Fruit fly (Drosophila melanogaster) whole organism, wandering third instar larva: ENCODE results near the gene CG5217.

Source experiments
- Abd-B ChIP-seq: fragments of >200 bp; optimal IDR thresholded peaks from 2 replicates; lab custom pipeline; 2017; ENCODE audit warnings: missing biosample characterization, missing genetic modification characterization
- CG32264 ChIP-seq: fragments of 200-800 bp; sonication (Bioruptor generic); optimal IDR thresholded peaks from 2 replicates; lab custom pipeline; 2016; ENCODE audit warnings: missing biosample characterization, missing genetic modification characterization
- CG9705 ChIP-seq: fragments of 200-800 bp; sonication (Bioruptor generic); optimal IDR thresholded peaks from 2 replicates; lab custom pipeline; 2018; ENCODE audit warnings: missing biosample characterization, mild to moderate bottlenecking, missing genetic modification characterization
- CrebA ChIP-seq: fragments of 200-800 bp; sonication (Bioruptor generic); optimal IDR thresholded peaks from 2 replicates; lab custom pipeline; 2016; ENCODE audit warnings: missing biosample characterization, mild to moderate bottlenecking, missing genetic modification characterization, borderline replicate concordance
- Dfd ChIP-seq: fragments of >200 bp; optimal IDR thresholded peaks from 2 replicates; lab custom pipeline; 2017; ENCODE audit warnings: missing biosample characterization, missing genetic modification characterization
- Dif ChIP-seq: fragments of 200-275, 200-300 bp; sonication (Bioruptor generic); optimal IDR thresholded peaks from 2 replicates; lab custom pipeline; 2018; ENCODE audit warnings: missing biosample characterization, missing genetic modification characterization; ENCODE audit not compliant: partially characterized antibody
- GATAd ChIP-seq: sonication (Bioruptor generic); optimal IDR thresholded peaks from 2 replicates; lab custom pipeline; 2016; ENCODE audit warnings: missing biosample characterization, missing genetic modification characterization
- HLH106 ChIP-seq: fragments of 200-800 bp; optimal IDR thresholded peaks from 3 replicates; lab custom pipeline; 2019; ENCODE audit warnings: missing biosample characterization, mild to moderate bottlenecking, missing genetic modification characterization, moderate library complexity
- Hnf4 ChIP-seq: fragments of 200-800 bp; sonication (Bioruptor generic); optimal IDR thresholded peaks from 2 replicates; lab custom pipeline; 2016; ENCODE audit warnings: missing biosample characterization, mild to moderate bottlenecking, missing genetic modification characterization
- Hr78 ChIP-seq: fragments of >200 bp; optimal IDR thresholded peaks from 2 replicates; lab custom pipeline; 2017; ENCODE audit warnings: missing biosample characterization, missing genetic modification characterization
- Hr83 ChIP-seq: fragments of 200-300 bp; sonication (Bioruptor generic); optimal IDR thresholded peaks from 2 replicates; lab custom pipeline; 2016; ENCODE audit warnings: missing biosample characterization, mild to moderate bottlenecking, missing genetic modification characterization, moderate library complexity; ENCODE audit not compliant: poor library complexity, severe bottlenecking
- Jra ChIP-seq: sonication (Bioruptor generic); optimal IDR thresholded peaks from 2 replicates; lab custom pipeline; 2016; ENCODE audit warnings: missing biosample characterization, missing genetic modification characterization
- Mio ChIP-seq: sonication (Bioruptor generic); optimal IDR thresholded peaks from 2 replicates; lab custom pipeline; 2016; ENCODE audit warnings: missing biosample characterization, missing genetic modification characterization
- Myc ChIP-seq: fragments of >200 bp; optimal IDR thresholded peaks from 2 replicates; lab custom pipeline; 2017
- N ChIP-seq: fragments of >200 bp; optimal IDR thresholded peaks from 2 replicates; lab custom pipeline; 2018; ENCODE audit warnings: missing biosample characterization, missing external identifiers, missing genetic modification characterization
- OdsH ChIP-seq: fragments of 200-800 bp; sonication (Bioruptor generic); optimal IDR thresholded peaks from 2 replicates; lab custom pipeline; 2016; ENCODE audit warnings: missing biosample characterization, mild to moderate bottlenecking, missing genetic modification characterization
- Rel ChIP-seq, 2 experiments: fragments of 200-800 bp; sonication (Bioruptor generic) in 1 of 2; optimal IDR thresholded peaks; 2 replicates in 1 of 2; 3 replicates in 1 of 2; lab custom pipeline; 2016 to 2019; ENCODE audit warnings: mild to moderate bottlenecking in 2 of 2, missing biosample characterization in 2 of 2, missing genetic modification characterization in 2 of 2, moderate library complexity in 1 of 2
- Sp1 ChIP-seq: fragments of 200-800 bp; sonication (Bioruptor generic); optimal IDR thresholded peaks from 3 replicates; lab custom pipeline; 2019; ENCODE audit warnings: missing biosample characterization, mild to moderate bottlenecking, missing genetic modification characterization, moderate library complexity
- Vsx2 ChIP-seq: fragments of 200-300, 225-300 bp; sonication (Bioruptor generic); optimal IDR thresholded peaks from 2 replicates; lab custom pipeline; 2018; ENCODE audit warnings: missing biosample characterization, missing genetic modification characterization; ENCODE audit not compliant: partially characterized antibody
- br ChIP-seq: fragments of 200-800 bp; sonication (Bioruptor generic); optimal IDR thresholded peaks from 2 replicates; lab custom pipeline; 2016; ENCODE audit warnings: missing biosample characterization, missing genetic modification characterization
- brk ChIP-seq: fragments of 200-800 bp; sonication (Bioruptor generic); optimal IDR thresholded peaks from 2 replicates; lab custom pipeline; 2016; ENCODE audit warnings: missing biosample characterization, mild to moderate bottlenecking, missing genetic modification characterization
- dl ChIP-seq, 2 experiments: fragments of 175-275, 200-275 bp in 1 of 2; fragments of 200-275 bp in 1 of 2; sonication (Bioruptor generic); optimal IDR thresholded peaks; lab custom pipeline; 2018; ENCODE audit warnings: mild to moderate bottlenecking in 2 of 2, missing biosample characterization in 2 of 2, missing genetic modification characterization in 2 of 2, moderate library complexity in 2 of 2; ENCODE audit not compliant: partially characterized antibody in 2 of 2, insufficient read depth in 1 of 2
- dmrt93B ChIP-seq: fragments of 200-800 bp; sonication (Bioruptor generic); optimal IDR thresholded peaks from 2 replicates; lab custom pipeline; 2018; ENCODE audit warnings: missing biosample characterization, mild to moderate bottlenecking, missing genetic modification characterization
- dsf ChIP-seq: sonication (Bioruptor generic); optimal IDR thresholded peaks from 2 replicates; lab custom pipeline; 2016; ENCODE audit warnings: missing biosample characterization, missing genetic modification characterization, borderline replicate concordance
- ey ChIP-seq: fragments of 200-800 bp; sonication (Bioruptor generic); optimal IDR thresholded peaks from 2 replicates; lab custom pipeline; 2016; ENCODE audit warnings: missing biosample characterization, missing genetic modification characterization
- foxo ChIP-seq, 2 experiments: fragments of 200-800 bp; sonication (Bioruptor generic); optimal IDR thresholded peaks; 2 replicates in 1 of 2; 3 replicates in 1 of 2; lab custom pipeline; 2016 to 2017; ENCODE audit warnings: missing biosample characterization in 2 of 2, missing genetic modification characterization in 2 of 2
- fru ChIP-seq: fragments of 200-800 bp; sonication (Bioruptor generic); optimal IDR thresholded peaks from 3 replicates; lab custom pipeline; 2016; ENCODE audit warnings: missing biosample characterization, mild to moderate bottlenecking, missing genetic modification characterization
- h ChIP-seq: fragments of 200-800 bp; sonication (Bioruptor generic); optimal IDR thresholded peaks from 3 replicates; lab custom pipeline; 2016; ENCODE audit warnings: missing biosample characterization, mild to moderate bottlenecking, missing genetic modification characterization
- jim ChIP-seq: fragments of 175-275, 200-325 bp; sonication (Bioruptor generic); optimal IDR thresholded peaks from 2 replicates; lab custom pipeline; 2016; ENCODE audit warnings: missing biosample characterization, mild to moderate bottlenecking, missing genetic modification characterization
- lola ChIP-seq: fragments of >200 bp; optimal IDR thresholded peaks from 2 replicates; lab custom pipeline; 2017; ENCODE audit warnings: missing biosample characterization, missing genetic modification characterization
- pan ChIP-seq: fragments of >200 bp; optimal IDR thresholded peaks from 2 replicates; lab custom pipeline; 2017
- psq ChIP-seq: fragments of 200-800 bp; sonication (Bioruptor generic); optimal IDR thresholded peaks from 3 replicates; lab custom pipeline; 2017; ENCODE audit warnings: missing biosample characterization, mild to moderate bottlenecking, missing genetic modification characterization, moderate library complexity
- rgr ChIP-seq: fragments of 200-800 bp; sonication (Bioruptor generic); optimal IDR thresholded peaks from 3 replicates; lab custom pipeline; 2016; ENCODE audit warnings: missing biosample characterization, mild to moderate bottlenecking, missing genetic modification characterization
- sage ChIP-seq: fragments of 200-800 bp; sonication (Bioruptor generic); optimal IDR thresholded peaks from 2 replicates; lab custom pipeline; 2016; ENCODE audit warnings: missing biosample characterization, mild to moderate bottlenecking, missing genetic modification characterization
- sv ChIP-seq: fragments of 200-800 bp; sonication (Bioruptor generic); optimal IDR thresholded peaks from 3 replicates; lab custom pipeline; 2016; ENCODE audit warnings: missing biosample characterization, missing genetic modification characterization
- tai ChIP-seq: sonication (Bioruptor generic); optimal IDR thresholded peaks from 2 replicates; lab custom pipeline; 2016; ENCODE audit warnings: missing biosample characterization, missing genetic modification characterization
- usp ChIP-seq: fragments of >200 bp; optimal IDR thresholded peaks from 2 replicates; lab custom pipeline; 2017; ENCODE audit warnings: missing biosample characterization, missing genetic modification characterization
- woc ChIP-seq: sonication (Bioruptor generic); optimal IDR thresholded peaks from 2 replicates; lab custom pipeline; 2016; ENCODE audit warnings: missing biosample characterization, mild to moderate bottlenecking, missing genetic modification characterization

The CG5217 gene

dm6 chr3R:19286488-19286887, 38.6 kb upstream of the CG5217 start:
- peak; percentile 86 for TF ChIP-seq psq
- TF ChIP-seq Abd-B (GFP tag; lab: Kevin White, UChicago): no peak
- TF ChIP-seq HLH106 (tag; lab: Kevin White, UChicago): peak; percentile 89
- TF ChIP-seq pan (lab: Kevin White, UChicago): no peak
- TF ChIP-seq OdsH (GFP tag; lab: Kevin White, UChicago): peak; percentile 94
- TF ChIP-seq Myc (lab: Kevin White, UChicago): no peak
- TF ChIP-seq Hnf4: peak; percentile 76
- TF ChIP-seq foxo (GFP tag; optimal IDR thresholded peaks at IDR 0.05; lab: Kevin White, UChicago): peak; percentile 31 to 93
- no peak for TF ChIP-seq jim (GFP tag; lab: Kevin White, UChicago)
- TF ChIP-seq dmrt93B (GFP tag; lab: Kevin White, UChicago): peak; percentile 73
- TF ChIP-seq dsf (GFP tag; lab: Kevin White, UChicago): peak; percentile 49
- no peak for TF ChIP-seq N (GFP tag; lab: Kevin White, UChicago)
- peak; percentile 8 for TF ChIP-seq Rel (GFP tag; optimal IDR thresholded peaks at IDR 0.05; lab: Kevin White, UChicago)
- peak; percentile 36 for TF ChIP-seq Rel (tag; optimal IDR thresholded peaks at IDR 0.05; lab: Kevin White, UChicago)
- TF ChIP-seq br (GFP tag; lab: Kevin White, UChicago): peak; percentile 93
- peak; percentile 94 for TF ChIP-seq h (GFP tag; lab: Kevin White, UChicago)
- no peak for TF ChIP-seq Mio (GFP tag; lab: Kevin White, UChicago)
- no peak for TF ChIP-seq Vsx2 (GFP tag; lab: Kevin White, UChicago)
- TF ChIP-seq tai (GFP tag; lab: Kevin White, UChicago): peak; percentile 65
- TF ChIP-seq Dif (GFP tag; lab: Kevin White, UChicago): no peak
- peak; percentile 54 for TF ChIP-seq Jra (GFP tag; lab: Kevin White, UChicago)
- TF ChIP-seq Sp1 (GFP tag; lab: Kevin White, UChicago): peak; percentile 89
- TF ChIP-seq CrebA (GFP tag; lab: Kevin White, UChicago): peak; percentile 76
- TF ChIP-seq GATAd: peak; percentile 20
- TF ChIP-seq rgr: peak; percentile 93
- TF ChIP-seq CG9705 (GFP tag; lab: Kevin White, UChicago): peak; percentile 72
- no peak for TF ChIP-seq Hr78 (GFP tag; lab: Kevin White, UChicago)
- TF ChIP-seq sage: peak; percentile 86
- TF ChIP-seq Hr83 (GFP tag; lab: Kevin White, UChicago): no peak
- TF ChIP-seq usp (GFP tag; lab: Kevin White, UChicago): no peak
- no peak for TF ChIP-seq sv (GFP tag; lab: Kevin White, UChicago)
- no peak for TF ChIP-seq Dfd (GFP tag; lab: Kevin White, UChicago)
- TF ChIP-seq CG32264 (GFP tag; lab: Kevin White, UChicago): no peak
- peak; percentile 91 for TF ChIP-seq ey
- peak; percentile 95 for TF ChIP-seq fru
- no peak for TF ChIP-seq lola
- TF ChIP-seq brk: peak; percentile 87
- no peak for TF ChIP-seq dl (GFP tag; optimal IDR thresholded peaks at IDR 0.05; lab: Kevin White, UChicago; ENCODE audit: insufficient read depth in 1 of 2, partially characterized antibody in 2 of 2)
- TF ChIP-seq woc (GFP tag; lab: Kevin White, UChicago): peak; percentile 75
- TF ChIP-seq, all 38 proteins: peak for 22

dm6 chr3R:19283514-19283913, 35.6 kb upstream of the CG5217 start:
- TF ChIP-seq Hnf4 (peak; percentile 67), sv (GFP tag; lab: Kevin White, UChicago) (no peak), Jra (GFP tag; lab: Kevin White, UChicago) (peak; percentile 1), psq (peak; percentile 54), lola (no peak), N (GFP tag; lab: Kevin White, UChicago) (no peak), fru (peak; percentile 60), br (GFP tag; lab: Kevin White, UChicago) (peak; percentile 56), ey (peak; percentile 66), CG9705 (GFP tag; lab: Kevin White, UChicago) (no peak), Dfd (GFP tag; lab: Kevin White, UChicago) (no peak), rgr (peak; percentile 71), sage (peak; percentile 26), OdsH (GFP tag; lab: Kevin White, UChicago) (peak; percentile 73), HLH106 (tag; lab: Kevin White, UChicago) (peak; percentile 53), foxo (GFP tag; optimal IDR thresholded peaks at IDR 0.05; lab: Kevin White, UChicago) (peak in 1 of 2 experiments; percentile 79), Rel (GFP tag; optimal IDR thresholded peaks at IDR 0.05; lab: Kevin White, UChicago) (no peak), Rel (tag; optimal IDR thresholded peaks at IDR 0.05; lab: Kevin White, UChicago) (no peak), Myc (lab: Kevin White, UChicago) (no peak), GATAd (no peak), jim (GFP tag; lab: Kevin White, UChicago) (no peak), woc (GFP tag; lab: Kevin White, UChicago) (peak; percentile 64), brk (peak; percentile 59), Abd-B (GFP tag; lab: Kevin White, UChicago) (no peak), tai (GFP tag; lab: Kevin White, UChicago) (peak; percentile 1), Mio (GFP tag; lab: Kevin White, UChicago) (no peak), dmrt93B (GFP tag; lab: Kevin White, UChicago) (peak; percentile 40), CrebA (GFP tag; lab: Kevin White, UChicago) (no peak), Hr83 (GFP tag; lab: Kevin White, UChicago) (no peak), Hr78 (GFP tag; lab: Kevin White, UChicago) (no peak), h (GFP tag; lab: Kevin White, UChicago) (peak; percentile 82), dl (GFP tag; optimal IDR thresholded peaks at IDR 0.05; lab: Kevin White, UChicago; ENCODE audit: insufficient read depth in 1 of 2, partially characterized antibody in 2 of 2) (no peak), dsf (GFP tag; lab: Kevin White, UChicago) (peak; percentile 16), Dif (GFP tag; lab: Kevin White, UChicago) (no peak), pan (lab: Kevin White, UChicago) (no peak), Sp1 (GFP tag; lab: Kevin White, UChicago) (peak; percentile 70), CG32264 (GFP tag; lab: Kevin White, UChicago) (peak; percentile 10), Vsx2 (GFP tag; lab: Kevin White, UChicago) (no peak), usp (GFP tag; lab: Kevin White, UChicago) (no peak)
- TF ChIP-seq, all 38 proteins: peak for 19
